Fruit fly (Drosophila melanogaster): ENCODE measurements around the gene CG14625.

- no peak for TF ChIP-seq Smox (GFP tag; optimal IDR thresholded peaks at IDR 0.05)
- no peak for TF ChIP-seq Eip75B (GFP tag; optimal IDR thresholded peaks at IDR 0.05)
- no peak for TF ChIP-seq Blimp-1 (GFP tag; optimal IDR thresholded peaks at IDR 0.05)
- no peak for TF ChIP-seq OdsH (GFP tag; optimal IDR thresholded peaks at IDR 0.05)
- no peak for TF ChIP-seq Sox102F (GFP tag; optimal IDR thresholded peaks at IDR 0.05)
- no peak for TF ChIP-seq lz (GFP tag; optimal IDR thresholded peaks at IDR 0.05)
- no peak for TF ChIP-seq CG3032 (tag; optimal IDR thresholded peaks at IDR 0.05)
- no peak for TF ChIP-seq esn (GFP tag; optimal IDR thresholded peaks at IDR 0.05)
- no peak for TF ChIP-seq cyc (GFP tag; optimal IDR thresholded peaks at IDR 0.05)
- TF ChIP-seq CG8319 (GFP tag; optimal IDR thresholded peaks at IDR 0.05), result no peak
- TF ChIP-seq CG16779 (tag; optimal IDR thresholded peaks at IDR 0.05), result no peak
- TF ChIP-seq CG11294 (GFP tag; IDR thresholded peaks at IDR 0.05), result no peak
Observed at dm6 chrX:1191008-1191407, 8.3 kb upstream of the CG14625 start, which contains the start of gene CG11380.

Data from whole organism, prepupa.